Fruit fly (Drosophila melanogaster) whole organism: ENCODE results near the gene Yod1.

Source experiments
- EcR ChIP-seq, 2 experiments: fragments of >200 bp; optimal IDR thresholded peaks; 2 replicates each; lab custom pipeline; 2017; ENCODE audit warnings: missing biosample characterization in 2 of 2, missing genetic modification characterization in 2 of 2, missing genetic modification reagents in 2 of 2
- psq ChIP-seq: fragments of >200 bp; optimal IDR thresholded peaks from 2 replicates; lab custom pipeline; 2017
- usp ChIP-seq: fragments of >200 bp; optimal IDR thresholded peaks from 2 replicates; lab custom pipeline; 2017; ENCODE audit warnings: missing biosample characterization, missing genetic modification characterization, mixed read lengths

DNA sequence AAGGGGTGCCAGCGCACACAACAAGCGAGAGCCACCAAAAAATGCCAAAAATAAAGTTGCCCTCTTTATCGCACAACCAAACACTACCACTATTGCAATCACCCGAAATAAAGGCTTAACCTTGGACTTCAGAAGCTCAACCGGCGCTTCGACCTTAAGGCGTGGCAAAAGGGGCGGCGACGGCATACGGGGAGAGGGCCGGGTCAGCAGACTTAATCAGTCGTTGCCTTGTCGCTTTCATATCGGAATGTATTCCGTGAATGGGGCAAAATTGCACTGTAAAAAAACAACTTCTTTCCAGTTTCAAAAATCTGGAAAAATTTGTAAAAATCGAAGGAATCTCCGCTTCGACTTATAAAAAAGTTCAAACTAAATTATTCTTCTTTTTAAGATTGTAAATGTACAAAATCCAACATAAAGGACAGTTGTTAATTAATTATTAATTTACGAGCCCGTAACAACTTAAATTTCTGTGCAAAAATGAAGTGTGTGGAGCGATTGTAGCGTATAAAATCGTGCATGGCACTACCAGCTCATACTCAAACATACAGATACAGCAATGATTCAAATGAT lies 49.4 kb downstream of the Yod1 start:
- TF ChIP-seq EcR (GFP tag; optimal IDR thresholded peaks at IDR 0.05; lab: Kevin White, UChicago), result no peak
- no peak for TF ChIP-seq usp (GFP tag; lab: Kevin White, UChicago)
- no peak for TF ChIP-seq psq (lab: Kevin White, UChicago)
